Fruit fly (Drosophila melanogaster): ENCODE data around the gene Edem2.

Edem2 gene

DNA sequence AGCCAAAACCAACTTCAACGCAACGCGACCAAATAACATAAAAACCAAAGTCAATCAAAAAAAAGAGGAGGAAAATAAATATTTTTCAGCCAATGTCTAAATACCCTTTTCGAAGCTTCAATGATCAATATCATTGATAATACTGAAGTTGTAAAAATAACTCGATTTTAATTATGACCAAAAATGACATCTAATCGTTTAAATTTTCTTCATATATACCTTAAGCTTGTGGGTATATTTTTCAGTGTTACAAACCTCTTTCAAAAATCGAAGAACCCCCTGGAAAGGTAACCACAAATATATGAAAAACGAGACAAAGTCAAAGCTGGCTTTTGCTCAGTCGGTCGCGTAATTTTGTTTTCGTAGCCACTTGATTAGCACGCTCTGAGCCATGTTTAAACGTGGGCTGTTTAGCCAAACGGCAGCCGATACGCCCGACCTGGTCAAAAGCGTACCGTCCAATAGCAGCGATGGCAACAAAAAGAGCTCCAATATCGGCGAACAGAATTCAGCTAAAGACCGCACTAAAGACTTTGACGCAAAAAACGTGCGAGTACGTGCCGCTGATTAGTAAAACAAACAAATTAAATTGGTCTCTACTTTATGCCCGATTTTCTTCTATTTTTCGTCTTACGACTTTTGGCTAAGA is 46.8 kb upstream of the Edem2 start (continued):
- TF ChIP-seq Gug (GFP tag; IDR thresholded peaks at IDR 0.05) (peak; percentile 52), CG7368 (GFP tag; optimal IDR thresholded peaks at IDR 0.05) (no peak), Hr39 (GFP tag; optimal IDR thresholded peaks at IDR 0.05) (peak; percentile 52), Lpt (GFP tag; optimal IDR thresholded peaks at IDR 0.05) (peak; percentile 29), Hr4 (GFP tag; optimal IDR thresholded peaks at IDR 0.05) (peak; percentile 75), CG1621 (tag; optimal IDR thresholded peaks at IDR 0.05) (no peak), CG11294 (GFP tag; IDR thresholded peaks at IDR 0.05) (no peak; the same call in 1 of the 2 replicates), cyc (GFP tag; optimal IDR thresholded peaks at IDR 0.05) (peak; percentile 17), Sox14 (GFP tag; optimal IDR thresholded peaks at IDR 0.05) (peak; percentile 1), vri (GFP tag; optimal IDR thresholded peaks at IDR 0.05) (no peak), fd59A (GFP tag; optimal IDR thresholded peaks at IDR 0.05) (no peak), CG15336 (GFP tag; IDR thresholded peaks at IDR 0.05) (peak; percentile 80), CG4318 (GFP tag; optimal IDR thresholded peaks at IDR 0.05) (no peak), acj6 (GFP tag; optimal IDR thresholded peaks at IDR 0.05) (peak; percentile 21), Eip75B (GFP tag; optimal IDR thresholded peaks at IDR 0.05) (no peak), Hr38 (GFP tag; optimal IDR thresholded peaks at IDR 0.05) (no peak), Sox102F (GFP tag; optimal IDR thresholded peaks at IDR 0.05) (no peak), lz (GFP tag; optimal IDR thresholded peaks at IDR 0.05) (peak; percentile 0), pdm3 (GFP tag; optimal IDR thresholded peaks at IDR 0.05) (peak; percentile 43), CG8632 (GFP tag; optimal IDR thresholded peaks at IDR 0.05) (no peak), CG10631 (GFP tag; optimal IDR thresholded peaks at IDR 0.05) (peak; percentile 5), CG6808 (GFP tag; optimal IDR thresholded peaks at IDR 0.05) (no peak)

DNA sequence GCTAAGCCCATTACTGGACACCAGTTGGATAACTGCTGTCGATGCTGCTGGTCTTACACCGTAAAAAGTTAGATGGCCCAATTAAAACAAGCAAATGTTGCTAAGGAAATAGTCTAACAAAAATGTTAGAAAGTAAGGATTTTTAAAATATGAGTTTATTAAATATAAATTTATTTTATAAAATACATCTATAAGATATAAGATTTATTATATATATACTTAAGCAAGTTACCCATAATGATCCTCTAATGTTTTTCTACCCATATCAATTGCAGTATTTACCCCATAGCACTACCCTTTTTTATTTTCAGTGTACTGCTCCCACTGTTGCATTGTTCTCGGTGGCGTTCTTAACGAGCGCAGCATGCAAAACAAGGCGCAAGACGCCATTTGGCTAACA is 45.7 kb upstream of the Edem2 start:
- TF ChIP-seq CG6276 (GFP tag; optimal IDR thresholded peaks at IDR 0.05) (peak; percentile 24), vri (GFP tag; optimal IDR thresholded peaks at IDR 0.05) (no peak), CG1621 (tag; optimal IDR thresholded peaks at IDR 0.05) (peak; percentile 34), CG6808 (GFP tag; optimal IDR thresholded peaks at IDR 0.05) (peak; percentile 70), dac (GFP tag; optimal IDR thresholded peaks at IDR 0.05) (no peak), CG6163 (GFP tag; IDR thresholded peaks at IDR 0.05) (peak; percentile 44; the same call in 1 of the 3 replicates), esn (GFP tag; optimal IDR thresholded peaks at IDR 0.05) (peak; percentile 42), achi (GFP tag; optimal IDR thresholded peaks at IDR 0.05) (peak; percentile 37), CG11902 (GFP tag; optimal IDR thresholded peaks at IDR 0.05) (peak; percentile 4), fd85E (GFP tag; optimal IDR thresholded peaks at IDR 0.05) (no peak), CG15336 (GFP tag; IDR thresholded peaks at IDR 0.05) (no peak), acj6 (GFP tag; optimal IDR thresholded peaks at IDR 0.05) (peak; percentile 56), Met (GFP tag; optimal IDR thresholded peaks at IDR 0.05) (peak; percentile 18), Blimp-1 (GFP tag; optimal IDR thresholded peaks at IDR 0.05) (peak; percentile 15), CG6792 (GFP tag; optimal IDR thresholded peaks at IDR 0.05) (no peak), svp (GFP tag) (peak; percentile 57), net (GFP tag; optimal IDR thresholded peaks at IDR 0.05) (peak; percentile 6), ss (GFP tag; optimal IDR thresholded peaks at IDR 0.05) (peak; percentile 44 to 71), Lpt (GFP tag; optimal IDR thresholded peaks at IDR 0.05) (no peak), CG7368 (GFP tag; optimal IDR thresholded peaks at IDR 0.05) (peak; percentile 35), Sox102F (GFP tag; optimal IDR thresholded peaks at IDR 0.05) (peak; percentile 7), Eip93F (GFP tag; optimal IDR thresholded peaks at IDR 0.05) (no peak), salr (GFP tag; optimal IDR thresholded peaks at IDR 0.05) (peak in 1 of 2 experiments; percentile 24), CG31627 (GFP tag; optimal IDR thresholded peaks at IDR 0.05) (no peak), cyc (GFP tag; optimal IDR thresholded peaks at IDR 0.05) (peak; percentile 9), Eip75B (GFP tag; optimal IDR thresholded peaks at IDR 0.05) (no peak), Ets21C (GFP tag; optimal IDR thresholded peaks at IDR 0.05) (no peak), CG6854 (GFP tag; optimal IDR thresholded peaks at IDR 0.05) (no peak), CG3032 (tag; optimal IDR thresholded peaks at IDR 0.05) (peak; percentile 85), CG10669 (GFP tag; optimal IDR thresholded peaks at IDR 0.05) (peak; percentile 69), fkh (GFP tag; optimal IDR thresholded peaks at IDR 0.05) (no peak), CG8119 (GFP tag; IDR thresholded peaks at IDR 0.05) (peak; percentile 40; the same call in 1 of the 3 replicates), CG16779 (tag; optimal IDR thresholded peaks at IDR 0.05) (peak; percentile 16), Ets96B (tag; optimal IDR thresholded peaks at IDR 0.05) (peak; percentile 83), Hr38 (GFP tag; optimal IDR thresholded peaks at IDR 0.05) (no peak), topi (GFP tag; optimal IDR thresholded peaks at IDR 0.05) (peak; percentile 27), Smox (GFP tag; optimal IDR thresholded peaks at IDR 0.05) (peak; percentile 11), Gug (GFP tag; IDR thresholded peaks at IDR 0.05) (no peak), lz (GFP tag; optimal IDR thresholded peaks at IDR 0.05) (no peak)

Data from whole organism, prepupa.